Worm (Caenorhabditis elegans): ENCODE measurements around the gene del-6.

DNA sequence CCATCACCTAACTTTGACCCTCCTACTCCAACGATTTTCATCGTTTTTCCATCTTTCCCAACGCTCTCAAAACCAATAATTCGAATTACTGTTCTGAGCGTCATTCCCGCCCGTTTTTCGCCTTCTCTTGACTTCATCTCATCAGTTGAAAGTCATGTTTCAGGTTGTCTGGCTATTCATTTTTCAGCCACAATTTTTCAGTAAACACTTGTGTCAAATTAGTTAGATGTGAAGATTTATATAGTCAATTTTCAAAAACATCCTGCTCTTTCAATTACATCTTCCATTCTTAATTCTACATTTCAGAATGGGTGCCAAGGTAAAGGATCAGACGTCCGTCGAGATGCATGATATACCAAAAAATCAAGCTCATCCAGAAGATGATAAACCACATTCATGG is at the start of gene del-6:
- no peak for TF ChIP-seq nhr-237 (tag; optimal IDR thresholded peaks at IDR 0.05)
- TF ChIP-seq ceh-82 (tag; optimal IDR thresholded peaks at IDR 0.05): no peak
- no peak for TF ChIP-seq ama-1 (optimal IDR thresholded peaks at IDR 0.05)
- no peak for TF ChIP-seq nhr-90 (tag; optimal IDR thresholded peaks at IDR 0.05; ENCODE audit: poor library complexity)
- TF ChIP-seq nhr-85 (tag): no peak

All from whole organism, L1 larva.